Worm (Caenorhabditis elegans): ENCODE results near the gene R13A1.3.

R13A1.3 gene

DNA sequence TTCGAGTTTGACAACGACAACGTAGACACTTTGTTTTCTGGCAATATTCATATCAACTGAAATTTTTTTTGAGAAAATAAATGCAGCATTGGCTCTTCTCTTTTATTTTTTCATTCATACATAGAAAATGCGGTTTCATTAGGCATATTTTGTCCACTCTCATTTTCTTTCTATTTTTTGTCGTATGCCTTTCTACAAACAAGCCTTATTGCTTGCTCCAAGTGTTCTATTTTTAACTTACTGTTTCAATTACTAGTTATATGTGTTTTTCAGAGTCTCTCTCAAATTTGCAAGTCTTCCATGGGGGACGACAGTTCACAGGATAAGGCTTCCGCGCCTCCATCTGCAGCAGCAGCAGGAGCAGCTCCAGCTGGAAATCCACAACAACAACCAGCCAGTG is 2.2 kb downstream of the R13A1.3 start, which contains the start of gene kcc-1:
Gene kcc-1, plus strand, starts transcription at position 301 of the 400 bp plus-strand sequence.
- TF ChIP-seq elt-1 (tag; optimal IDR thresholded peaks at IDR 0.05; ENCODE audit: borderline replicate concordance, insufficient read depth) = no peak

DNA sequence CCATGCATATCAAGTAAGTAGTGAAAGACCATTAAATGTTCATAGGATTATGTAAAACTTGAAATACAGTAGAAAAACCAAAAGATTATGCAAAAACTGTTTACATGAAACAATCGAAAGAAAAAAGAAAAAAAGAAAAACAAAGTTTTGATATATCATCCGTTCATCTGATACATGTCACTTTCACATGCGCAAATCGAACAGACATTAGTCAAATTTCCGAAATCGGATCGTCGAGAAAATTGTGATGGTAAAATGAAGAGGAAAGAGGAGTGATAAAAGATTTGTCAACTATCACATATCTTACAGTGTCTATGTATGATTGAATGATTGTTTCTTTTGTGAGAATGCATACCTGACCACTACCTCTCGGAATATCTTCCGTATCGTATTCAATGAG is 5.2 kb downstream of the R13A1.3 start:
- TF ChIP-seq zip-8 (tag; optimal IDR thresholded peaks at IDR 0.05) = no peak
- TF ChIP-seq mab-5 (tag; optimal IDR thresholded peaks at IDR 0.05) = no peak
- TF ChIP-seq cnd-1 (tag; optimal IDR thresholded peaks at IDR 0.05) = no peak
- no peak for TF ChIP-seq unc-39 (tag; optimal IDR thresholded peaks at IDR 0.05)
- TF ChIP-seq nhr-12 (tag; optimal IDR thresholded peaks at IDR 0.05) = no peak
- no peak for TF ChIP-seq lin-32 (GFP tag; optimal IDR thresholded peaks at IDR 0.05)
- TF ChIP-seq ceh-43 (GFP tag; optimal IDR thresholded peaks at IDR 0.05) = no peak
- TF ChIP-seq flh-1 (GFP tag; optimal IDR thresholded peaks at IDR 0.05) = no peak
- TF ChIP-seq tbx-8 (GFP tag; optimal IDR thresholded peaks at IDR 0.05) = no peak
- TF ChIP-seq ztf-11 (tag; optimal IDR thresholded peaks at IDR 0.05) = no peak
- no peak for TF ChIP-seq nhr-237 (tag; optimal IDR thresholded peaks at IDR 0.05)
- TF ChIP-seq nhr-2 (tag; optimal IDR thresholded peaks at IDR 0.05) = no peak
- no peak for TF ChIP-seq nhr-28 (tag; optimal IDR thresholded peaks at IDR 0.05)
- TF ChIP-seq unc-62 (GFP tag; optimal IDR thresholded peaks at IDR 0.05) = no peak
- TF ChIP-seq ham-2 (GFP tag; optimal IDR thresholded peaks at IDR 0.05) = no peak
- no peak for TF ChIP-seq nhr-76 (tag; optimal IDR thresholded peaks at IDR 0.05)

DNA sequence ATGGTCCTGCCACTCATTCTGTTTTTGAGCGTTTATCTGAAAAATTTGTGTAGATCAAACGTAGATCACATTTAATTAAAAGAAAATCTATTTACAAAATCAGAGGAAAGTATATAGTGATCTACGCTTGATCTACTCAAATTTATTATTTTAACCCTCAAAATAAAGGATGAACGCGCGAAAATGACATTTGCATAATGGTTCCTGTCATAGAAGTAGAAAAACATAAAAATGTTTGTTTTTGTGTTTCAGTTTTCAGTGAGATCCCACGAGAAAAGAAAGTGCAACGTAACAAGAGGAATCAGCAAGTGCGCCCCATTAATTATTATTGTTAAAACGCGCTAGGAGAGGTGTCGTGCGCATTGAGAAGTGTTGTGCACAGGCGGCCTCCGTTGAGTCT is 7.5 kb downstream of the R13A1.3 start:
- no peak for TF ChIP-seq unc-120 (tag; optimal IDR thresholded peaks at IDR 0.05; ENCODE audit: poor library complexity, severe bottlenecking)
- no peak for TF ChIP-seq bed-3 (GFP tag; optimal IDR thresholded peaks at IDR 0.05)
- TF ChIP-seq nhr-12 (tag; optimal IDR thresholded peaks at IDR 0.05) = no peak
- TF ChIP-seq nhr-237 (tag; optimal IDR thresholded peaks at IDR 0.05) = no peak
- no peak for TF ChIP-seq mab-5 (tag; optimal IDR thresholded peaks at IDR 0.05)
- TF ChIP-seq snpc-4 (tag; optimal IDR thresholded peaks at IDR 0.05) = no peak
- TF ChIP-seq ceh-83 (GFP tag; optimal IDR thresholded peaks at IDR 0.05) = no peak
- no peak for TF ChIP-seq sptf-1 (tag; optimal IDR thresholded peaks at IDR 0.05)
- no peak for TF ChIP-seq sem-2 (GFP tag; optimal IDR thresholded peaks at IDR 0.05)
- TF ChIP-seq flh-1 (GFP tag; optimal IDR thresholded peaks at IDR 0.05) = no peak
- no peak for TF ChIP-seq ztf-11 (tag; optimal IDR thresholded peaks at IDR 0.05)

DNA sequence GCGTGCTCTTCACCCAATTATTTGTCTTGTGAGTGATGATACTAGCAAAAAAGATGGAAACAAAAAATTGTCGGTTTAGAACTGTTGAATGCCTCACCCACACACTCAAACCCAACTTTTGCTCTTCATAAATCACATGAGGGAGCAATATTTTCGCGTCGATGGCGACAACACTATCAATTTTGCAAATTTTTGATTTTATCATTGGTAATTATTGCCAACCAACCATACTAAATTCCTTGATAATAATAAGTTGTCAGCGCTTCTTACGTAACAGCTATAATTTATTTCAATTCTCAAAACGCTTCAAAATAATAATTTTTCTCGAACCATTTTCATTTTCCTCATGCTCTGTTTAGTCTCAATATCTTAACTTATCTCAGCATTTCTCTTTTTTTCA is 9.0 kb downstream of the R13A1.3 start:
- TF ChIP-seq tbx-8 (GFP tag; optimal IDR thresholded peaks at IDR 0.05) (no peak), mab-5 (tag; optimal IDR thresholded peaks at IDR 0.05) (no peak), unc-39 (tag; optimal IDR thresholded peaks at IDR 0.05) (no peak), ham-2 (GFP tag; optimal IDR thresholded peaks at IDR 0.05) (no peak), unc-120 (tag; optimal IDR thresholded peaks at IDR 0.05; ENCODE audit: poor library complexity, severe bottlenecking) (no peak), elt-1 (tag; optimal IDR thresholded peaks at IDR 0.05; ENCODE audit: borderline replicate concordance, insufficient read depth) (no peak), lin-32 (GFP tag; optimal IDR thresholded peaks at IDR 0.05) (no peak), ceh-39 (tag; optimal IDR thresholded peaks at IDR 0.05) (no peak), nhr-237 (tag; optimal IDR thresholded peaks at IDR 0.05) (no peak), sem-2 (GFP tag; optimal IDR thresholded peaks at IDR 0.05) (no peak)

DNA sequence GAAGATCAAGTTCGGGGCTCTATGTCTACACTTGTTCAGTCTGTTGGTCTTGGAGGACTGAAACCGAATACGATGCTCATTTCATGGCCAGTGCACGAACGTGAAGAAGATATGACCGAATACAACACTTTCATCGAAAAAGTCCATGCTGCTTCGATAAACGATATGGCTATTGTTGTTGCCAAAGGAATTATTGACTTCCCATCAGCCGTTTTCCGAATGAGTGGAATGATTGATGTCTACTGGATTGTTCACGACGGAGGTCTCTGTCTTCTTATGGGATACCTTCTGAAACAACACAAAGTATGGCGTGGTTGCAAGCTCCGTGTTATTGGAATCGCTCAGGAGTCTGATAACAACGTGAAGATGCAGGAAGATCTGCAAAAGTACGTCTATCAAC is 12.4 kb downstream of the R13A1.3 start:
- TF ChIP-seq nhr-28 (tag; optimal IDR thresholded peaks at IDR 0.05) = no peak
- no peak for TF ChIP-seq M03D4.4 (tag; optimal IDR thresholded peaks at IDR 0.05)
- no peak for TF ChIP-seq ceh-83 (GFP tag; optimal IDR thresholded peaks at IDR 0.05)
- TF ChIP-seq sptf-1 (tag; optimal IDR thresholded peaks at IDR 0.05) = no peak
- no peak for TF ChIP-seq ceh-39 (tag; optimal IDR thresholded peaks at IDR 0.05)
- TF ChIP-seq cnd-1 (tag; optimal IDR thresholded peaks at IDR 0.05) = no peak
- TF ChIP-seq mep-1 (tag; optimal IDR thresholded peaks at IDR 0.05) = no peak
- TF ChIP-seq drap-1 (GFP tag; optimal IDR thresholded peaks at IDR 0.05) = no peak
- TF ChIP-seq mab-5 (tag; optimal IDR thresholded peaks at IDR 0.05) = no peak
- TF ChIP-seq ham-2 (GFP tag; optimal IDR thresholded peaks at IDR 0.05) = no peak
- TF ChIP-seq hlh-1 (tag; optimal IDR thresholded peaks at IDR 0.05) = no peak
- no peak for TF ChIP-seq lin-32 (GFP tag; optimal IDR thresholded peaks at IDR 0.05)
- TF ChIP-seq elt-3 (tag; optimal IDR thresholded peaks at IDR 0.05) = no peak
- no peak for TF ChIP-seq pha-4 (tag; optimal IDR thresholded peaks at IDR 0.05)
